Fruit fly (Drosophila melanogaster): ENCODE data around the gene Jon99Fi.
A peak's percentile ranks its signal among the peaks of the same experiment; 100 is the strongest.

The Jon99Fi gene

DNA sequence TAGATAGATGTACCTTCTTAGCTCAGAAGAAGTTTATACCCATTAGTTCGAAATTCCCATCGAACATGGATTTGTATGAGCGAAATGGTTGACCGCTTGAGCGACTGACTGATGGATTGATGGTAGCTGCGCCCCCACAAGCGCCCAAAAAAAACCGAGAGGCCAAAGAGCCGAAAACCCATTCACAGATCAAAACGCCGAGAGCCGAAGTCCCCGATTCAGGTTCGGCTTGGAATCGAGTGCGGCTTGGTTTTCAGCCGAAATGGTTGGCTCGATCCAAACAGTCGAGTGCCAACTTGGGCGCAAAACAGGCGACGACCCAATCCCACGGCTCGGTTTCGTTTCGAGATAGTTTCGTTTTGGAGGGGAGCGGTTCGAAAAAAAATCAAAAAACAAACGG is 28.6 kb upstream of the Jon99Fi start (continued):
- TF ChIP-seq CG8632 (GFP tag; optimal IDR thresholded peaks at IDR 0.05) (no peak), svp (GFP tag) (peak; percentile 50), CG34406 (GFP tag; optimal IDR thresholded peaks at IDR 0.05) (no peak), net (GFP tag; optimal IDR thresholded peaks at IDR 0.05) (no peak), CG9139 (GFP tag; optimal IDR thresholded peaks at IDR 0.05) (no peak), lz (GFP tag; optimal IDR thresholded peaks at IDR 0.05) (no peak), CG6854 (GFP tag; optimal IDR thresholded peaks at IDR 0.05) (peak; percentile 21), fd59A (GFP tag; optimal IDR thresholded peaks at IDR 0.05) (no peak), salr (GFP tag; optimal IDR thresholded peaks at IDR 0.05) (no peak), fkh (GFP tag; optimal IDR thresholded peaks at IDR 0.05) (no peak), CG10669 (GFP tag; optimal IDR thresholded peaks at IDR 0.05) (no peak), CG10631 (GFP tag; optimal IDR thresholded peaks at IDR 0.05) (no peak), acj6 (GFP tag; optimal IDR thresholded peaks at IDR 0.05) (no peak), Eip93F (GFP tag; optimal IDR thresholded peaks at IDR 0.05) (no peak)

DNA sequence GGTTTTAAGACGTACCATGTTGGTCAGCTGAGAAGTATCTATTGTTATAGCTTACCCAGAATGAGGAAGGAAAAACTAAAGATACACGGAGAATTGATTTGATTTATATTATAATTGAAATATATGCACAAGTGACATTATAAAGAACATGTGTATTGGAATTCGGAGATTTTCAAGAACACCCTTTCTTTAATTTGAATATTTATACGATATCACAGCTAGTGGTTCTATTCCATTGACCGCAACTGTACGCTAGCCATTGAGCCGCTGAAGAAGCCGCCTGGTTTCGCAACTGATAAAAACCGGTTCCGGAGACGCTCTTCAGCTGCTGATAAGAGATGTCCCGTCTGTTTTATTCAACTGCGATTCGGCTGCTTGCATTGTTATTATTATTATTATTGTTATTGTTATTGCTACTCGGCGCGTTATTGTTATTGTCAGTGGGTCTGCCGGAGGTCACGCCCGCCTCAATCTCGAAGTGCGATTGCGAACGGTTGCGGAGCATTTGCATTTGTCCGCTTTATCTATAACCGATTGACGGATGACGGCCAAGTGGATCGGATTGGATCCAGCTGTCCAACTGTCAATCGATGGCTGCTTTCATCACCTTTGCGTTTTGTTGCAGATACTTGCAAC is 27.0 kb upstream of the Jon99Fi start:
- peak; percentile 36 for TF ChIP-seq net (GFP tag; optimal IDR thresholded peaks at IDR 0.05)
- TF ChIP-seq Sox15 (GFP tag; optimal IDR thresholded peaks at IDR 0.05) = peak; percentile 22
- no peak for TF ChIP-seq Eip93F (GFP tag; optimal IDR thresholded peaks at IDR 0.05)
- TF ChIP-seq fkh (GFP tag; optimal IDR thresholded peaks at IDR 0.05) = no peak
- TF ChIP-seq fd59A (GFP tag; optimal IDR thresholded peaks at IDR 0.05) = peak; percentile 16
- TF ChIP-seq CG6792 (GFP tag; optimal IDR thresholded peaks at IDR 0.05) = peak; percentile 51
- peak; percentile 58 for TF ChIP-seq pdm3 (GFP tag; optimal IDR thresholded peaks at IDR 0.05)
- peak; percentile 45 for TF ChIP-seq Eip75B (GFP tag; optimal IDR thresholded peaks at IDR 0.05)
- peak; percentile 71 for TF ChIP-seq eg (GFP tag; IDR thresholded peaks at IDR 0.05)
- peak in 1 of 2 experiments; percentile 29 for TF ChIP-seq salr (GFP tag; optimal IDR thresholded peaks at IDR 0.05)
- no peak for TF ChIP-seq Blimp-1 (GFP tag; optimal IDR thresholded peaks at IDR 0.05)
- TF ChIP-seq Sox102F (GFP tag; optimal IDR thresholded peaks at IDR 0.05) = peak; percentile 45
- peak; percentile 54 for TF ChIP-seq Hr4 (GFP tag; optimal IDR thresholded peaks at IDR 0.05)
- peak; percentile 71 for TF ChIP-seq CG32006 (GFP tag; optimal IDR thresholded peaks at IDR 0.05)
- peak; percentile 25 for TF ChIP-seq CG9139 (GFP tag; optimal IDR thresholded peaks at IDR 0.05)
- peak; percentile 65 for TF ChIP-seq CG6808 (GFP tag; optimal IDR thresholded peaks at IDR 0.05)
- TF ChIP-seq Ets21C (GFP tag; optimal IDR thresholded peaks at IDR 0.05) = no peak
- peak; percentile 64 for TF ChIP-seq CG8632 (GFP tag; optimal IDR thresholded peaks at IDR 0.05)
- TF ChIP-seq CG15336 (GFP tag; IDR thresholded peaks at IDR 0.05) = peak; percentile 67
- no peak for TF ChIP-seq dac (GFP tag; optimal IDR thresholded peaks at IDR 0.05)
- peak; percentile 71 for TF ChIP-seq CG6163 (GFP tag; IDR thresholded peaks at IDR 0.05)
- no peak for TF ChIP-seq Hr38 (GFP tag; optimal IDR thresholded peaks at IDR 0.05)
- peak; percentile 88 for TF ChIP-seq CG6854 (GFP tag; optimal IDR thresholded peaks at IDR 0.05)
- TF ChIP-seq CG6276 (GFP tag; optimal IDR thresholded peaks at IDR 0.05) = peak; percentile 48
- peak; percentile 27 for TF ChIP-seq Hr39 (GFP tag; optimal IDR thresholded peaks at IDR 0.05)
- TF ChIP-seq Lpt (GFP tag; optimal IDR thresholded peaks at IDR 0.05) = peak; percentile 45
- TF ChIP-seq spab (GFP tag; optimal IDR thresholded peaks at IDR 0.05) = peak; percentile 43
- peak; percentile 52 for TF ChIP-seq dsx (GFP tag; optimal IDR thresholded peaks at IDR 0.05; ENCODE audit: poor library complexity, severe bottlenecking)
- peak; percentile 57 for TF ChIP-seq CG34406 (GFP tag; optimal IDR thresholded peaks at IDR 0.05)
- TF ChIP-seq svp (GFP tag) = peak; percentile 98
- peak; percentile 6 for TF ChIP-seq cyc (GFP tag; optimal IDR thresholded peaks at IDR 0.05)
- no peak for TF ChIP-seq Smox (GFP tag; optimal IDR thresholded peaks at IDR 0.05)
- peak; percentile 43 for TF ChIP-seq CG11762 (GFP tag; optimal IDR thresholded peaks at IDR 0.05; ENCODE audit: insufficient read depth)
- peak; percentile 59 for TF ChIP-seq esn (GFP tag; optimal IDR thresholded peaks at IDR 0.05)
- peak; percentile 46 for TF ChIP-seq CG1621 (tag; optimal IDR thresholded peaks at IDR 0.05)
- TF ChIP-seq CG4318 (GFP tag; optimal IDR thresholded peaks at IDR 0.05) = no peak
- TF ChIP-seq CG16779 (tag; optimal IDR thresholded peaks at IDR 0.05) = peak; percentile 18
- TF ChIP-seq acj6 (GFP tag; optimal IDR thresholded peaks at IDR 0.05) = peak; percentile 60
- TF ChIP-seq Eip78C (GFP tag) = peak; percentile 92
- peak; percentile 45 for TF ChIP-seq CG8319 (GFP tag; optimal IDR thresholded peaks at IDR 0.05)
- TF ChIP-seq ss (GFP tag; optimal IDR thresholded peaks at IDR 0.05) = peak; percentile 41 to 65
- TF ChIP-seq CG10631 (GFP tag; optimal IDR thresholded peaks at IDR 0.05) = peak; percentile 62
- peak; percentile 54; the same call in 1 of the 3 replicates for TF ChIP-seq CG8119 (GFP tag; IDR thresholded peaks at IDR 0.05)
- peak; percentile 52 for TF ChIP-seq CG3032 (tag; optimal IDR thresholded peaks at IDR 0.05)
- TF ChIP-seq fd85E (GFP tag; optimal IDR thresholded peaks at IDR 0.05) = peak; percentile 26

Data from whole organism, prepupa.